Fruit fly (Drosophila melanogaster) whole organism, embryonic: ENCODE measurements around the gene Eip93F.

Experiments used
- Asciz ChIP-seq: fragments of 200-800 bp; sonication (Bioruptor generic); optimal IDR thresholded peaks from 2 replicates; lab custom pipeline; 2017; ENCODE audit warnings: missing biosample characterization, mild to moderate bottlenecking, missing genetic modification characterization, missing genetic modification reagents
- CG10321 ChIP-seq: fragments of 200-800 bp; sonication (Bioruptor generic); IDR thresholded peaks from 2 replicates; pipeline ENCODE4 v1.3.6; 2022; ENCODE audit warnings: missing biosample characterization, missing genetic modification characterization
- CG13775 ChIP-seq: fragments of 200-800 bp; sonication (Bioruptor generic); optimal IDR thresholded peaks from 3 replicates; lab custom pipeline; 2017; ENCODE audit warnings: missing biosample characterization, mild to moderate bottlenecking, missing genetic modification characterization
- CG14014 ChIP-seq: fragments of 200-800 bp; sonication (Bioruptor generic); IDR thresholded peaks from 2 replicates; pipeline ENCODE4 v1.3.6; 2022; ENCODE audit warnings: missing biosample characterization, missing genetic modification characterization
- CG1602 ChIP-seq: fragments of 200-800 bp; sonication (Bioruptor generic); optimal IDR thresholded peaks from 3 replicates; lab custom pipeline; 2016; ENCODE audit warnings: missing biosample characterization, missing genetic modification characterization
- CG17385 ChIP-seq: fragments of 200-800 bp; sonication (Bioruptor generic); optimal IDR thresholded peaks from 3 replicates; lab custom pipeline; 2018; ENCODE audit warnings: missing biosample characterization, mild to moderate bottlenecking, missing genetic modification characterization
- CG18599 ChIP-seq: fragments of 200-800 bp; sonication (Bioruptor generic); optimal IDR thresholded peaks from 3 replicates; lab custom pipeline; 2017; ENCODE audit warnings: missing biosample characterization, missing genetic modification characterization, mild to moderate bottlenecking, moderate library complexity, missing genetic modification reagents
- CG2120 ChIP-seq: fragments of 200-800 bp; sonication (Bioruptor generic); optimal IDR thresholded peaks from 3 replicates; lab custom pipeline; 2016; ENCODE audit warnings: missing biosample characterization, missing genetic modification characterization
- CG32532 ChIP-seq: fragments of 200-800 bp; sonication (Bioruptor generic); IDR thresholded peaks from 2 replicates; pipeline ENCODE4 v1.3.6; 2022; ENCODE audit warnings: missing biosample characterization, missing genetic modification characterization
- CG32767 ChIP-seq: fragments of 200-800 bp; sonication (Bioruptor generic); IDR thresholded peaks from 2 replicates; pipeline ENCODE4 v1.3.6; 2022; ENCODE audit warnings: missing biosample characterization, missing genetic modification characterization
- CG33213 ChIP-seq: fragments of 200-800 bp; sonication (Bioruptor generic); optimal IDR thresholded peaks from 3 replicates; lab custom pipeline; 2016; ENCODE audit warnings: missing biosample characterization, missing genetic modification characterization
- CG4328 ChIP-seq: fragments of 200-800 bp; sonication (Bioruptor generic); optimal IDR thresholded peaks from 3 replicates; lab custom pipeline; 2017; ENCODE audit warnings: missing biosample characterization, missing genetic modification reagents, missing genetic modification characterization
- CG6813 ChIP-seq: fragments of 200-800 bp; sonication (Bioruptor generic); optimal IDR thresholded peaks from 2 replicates; lab custom pipeline; 2017; ENCODE audit warnings: missing biosample characterization, missing genetic modification characterization, mild to moderate bottlenecking, moderate library complexity, missing genetic modification reagents
- CG8388 ChIP-seq: fragments of 200-800 bp; sonication (Bioruptor generic); optimal IDR thresholded peaks from 2 replicates; lab custom pipeline; 2019; ENCODE audit warnings: missing biosample characterization, mild to moderate bottlenecking, missing genetic modification characterization, moderate library complexity
- CG8478 ChIP-seq: fragments of >200 bp; optimal IDR thresholded peaks from 2 replicates; lab custom pipeline; 2018
- CTCF ChIP-seq: fragments of 200-800 bp; sonication (Bioruptor generic); optimal IDR thresholded peaks from 2 replicates; lab custom pipeline; 2017; ENCODE audit warnings: missing biosample characterization, mild to moderate bottlenecking, missing genetic modification characterization, moderate library complexity
- CkIIα-i1 ChIP-seq: fragments of 200-800 bp; sonication (Bioruptor generic); IDR thresholded peaks from 2 replicates; pipeline ENCODE4 v1.3.6; 2022; ENCODE audit warnings: missing biosample characterization, missing genetic modification characterization
- CoRest ChIP-seq: fragments of 200-800 bp; sonication (Bioruptor generic); optimal IDR thresholded peaks from 3 replicates; lab custom pipeline; 2018; ENCODE audit warnings: missing biosample characterization, mild to moderate bottlenecking, missing genetic modification characterization, moderate library complexity
- Doc3 ChIP-seq: fragments of 200-800 bp; sonication (Bioruptor generic); IDR thresholded peaks from 3 replicates; pipeline ENCODE4 v1.3.6; 2022; ENCODE audit warnings: missing biosample characterization, missing genetic modification characterization; ENCODE audit not compliant: partially characterized antibody
- E2f2 ChIP-seq: fragments of 200-800 bp; sonication (Bioruptor generic); IDR thresholded peaks from 2 replicates; pipeline ENCODE4 v1.3.6; 2022; ENCODE audit warnings: missing biosample characterization, missing genetic modification characterization
- HLH3B ChIP-seq: fragments of 200-800 bp; sonication (Bioruptor generic); IDR thresholded peaks from 2 replicates; pipeline ENCODE4 v1.3.6; 2022; ENCODE audit warnings: missing biosample characterization, missing genetic modification characterization
- Hr51 ChIP-seq, 2 experiments: fragments of 200-800 bp; sonication (Bioruptor generic); optimal IDR thresholded peaks; 2 replicates in 1 of 2; 3 replicates in 1 of 2; lab custom pipeline; 2016 to 2018; ENCODE audit warnings: missing biosample characterization in 2 of 2, missing genetic modification characterization in 2 of 2, mild to moderate bottlenecking in 1 of 2, moderate library complexity in 1 of 2
- Lhr ChIP-seq: fragments of 200-800 bp; sonication (Bioruptor generic); optimal IDR thresholded peaks from 3 replicates; lab custom pipeline; 2017; ENCODE audit warnings: mild to moderate bottlenecking, missing biosample characterization, missing genetic modification reagents, missing genetic modification characterization
- MBD-R2 ChIP-seq: fragments of 200-800 bp; sonication (Bioruptor generic); IDR thresholded peaks from 2 replicates; pipeline ENCODE4 v1.3.6; 2022; ENCODE audit warnings: missing biosample characterization, missing genetic modification characterization
- Mad ChIP-seq: fragments of 200-800 bp; sonication (Bioruptor generic); optimal IDR thresholded peaks from 2 replicates; lab custom pipeline; 2016; ENCODE audit warnings: missing biosample characterization, missing genetic modification characterization
- NfI ChIP-seq: fragments of 200-800 bp; sonication (Bioruptor generic); optimal IDR thresholded peaks from 3 replicates; lab custom pipeline; 2018; ENCODE audit warnings: missing biosample characterization, mild to moderate bottlenecking, missing genetic modification characterization, moderate library complexity
- Oli ChIP-seq: fragments of 200-800 bp; sonication (Bioruptor generic); optimal IDR thresholded peaks from 2 replicates; lab custom pipeline; 2018; ENCODE audit warnings: missing biosample characterization, mild to moderate bottlenecking, missing genetic modification characterization, moderate library complexity
- Usf ChIP-seq: fragments of 200-800 bp; sonication (Bioruptor generic); optimal IDR thresholded peaks from 2 replicates; lab custom pipeline; 2017; ENCODE audit warnings: missing genotype, missing biosample characterization, missing genetic modification characterization
- Vsx1 ChIP-seq: fragments of 200-800 bp; sonication (Bioruptor generic); optimal IDR thresholded peaks from 2 replicates; lab custom pipeline; 2017; ENCODE audit warnings: missing biosample characterization, mild to moderate bottlenecking, missing genetic modification characterization, missing genetic modification reagents
- Xbp1 ChIP-seq: fragments of 200-800 bp; sonication (Bioruptor generic); optimal IDR thresholded peaks from 3 replicates; lab custom pipeline; 2016; ENCODE audit warnings: missing biosample characterization, mild to moderate bottlenecking, missing genetic modification characterization
- cas ChIP-seq: fragments of 200-800 bp; sonication (Bioruptor generic); IDR thresholded peaks from 2 replicates; pipeline ENCODE4 v1.3.6; 2022; ENCODE audit warnings: missing biosample characterization, missing genetic modification characterization
- cato ChIP-seq: fragments of 200-800 bp; sonication (Bioruptor generic); optimal IDR thresholded peaks from 2 replicates; lab custom pipeline; 2016; ENCODE audit warnings: missing biosample characterization, missing genetic modification characterization, borderline replicate concordance
- cg ChIP-seq: fragments of 200-800 bp; sonication (Bioruptor generic); optimal IDR thresholded peaks from 3 replicates; lab custom pipeline; 2019; ENCODE audit warnings: missing biosample characterization, mild to moderate bottlenecking, missing genetic modification characterization, moderate library complexity
- crp ChIP-seq, 2 experiments: fragments of 200-800 bp; sonication (Bioruptor generic); optimal IDR thresholded peaks; 2 replicates in 1 of 2; 3 replicates in 1 of 2; lab custom pipeline; 2017; ENCODE audit warnings: missing biosample characterization in 2 of 2, missing genetic modification characterization in 2 of 2, mild to moderate bottlenecking in 1 of 2, moderate library complexity in 1 of 2
- danr ChIP-seq: fragments of 200-800 bp; sonication (Bioruptor generic); IDR thresholded peaks from 2 replicates; pipeline ENCODE4 v1.3.6; 2022; ENCODE audit warnings: missing biosample characterization, missing genetic modification characterization
- dpn ChIP-seq, 2 experiments: fragments of 200-800 bp; sonication (Bioruptor generic); optimal IDR thresholded peaks; 3 replicates each; lab custom pipeline; 2016; ENCODE audit warnings: missing biosample characterization in 2 of 2, missing genetic modification characterization in 2 of 2
- fd96Cb ChIP-seq: fragments of 200-800 bp; sonication (Bioruptor generic); optimal IDR thresholded peaks from 2 replicates; lab custom pipeline; 2018; ENCODE audit warnings: missing biosample characterization, mild to moderate bottlenecking, missing genetic modification characterization, moderate library complexity
- gcm ChIP-seq: fragments of 200-800 bp; sonication (Bioruptor generic); optimal IDR thresholded peaks from 2 replicates; lab custom pipeline; 2019; ENCODE audit warnings: missing biosample characterization, mild to moderate bottlenecking, missing genetic modification characterization, moderate library complexity
- gro ChIP-seq: fragments of 200-800 bp; sonication (Bioruptor generic); optimal IDR thresholded peaks from 2 replicates; lab custom pipeline; 2016; ENCODE audit warnings: missing biosample characterization, missing genetic modification characterization
- hb ChIP-seq: fragments of 200-800 bp; sonication (Bioruptor generic); IDR thresholded peaks from 3 replicates; pipeline ENCODE4 v1.3.6; 2022; ENCODE audit warnings: missing biosample characterization, missing genetic modification characterization; ENCODE audit not compliant: partially characterized antibody
- ind ChIP-seq: fragments of 200-800 bp; sonication (Bioruptor generic); optimal IDR thresholded peaks from 3 replicates; lab custom pipeline; 2016; ENCODE audit warnings: missing biosample characterization, missing genetic modification characterization
- ken ChIP-seq: fragments of 200-800 bp; sonication (Bioruptor generic); IDR thresholded peaks from 3 replicates; pipeline ENCODE4 v1.3.6; 2022; ENCODE audit warnings: missing biosample characterization, missing genetic modification characterization
- mld ChIP-seq: fragments of 200-800 bp; sonication (Bioruptor generic); IDR thresholded peaks from 3 replicates; pipeline ENCODE4 v1.3.6; 2022; ENCODE audit warnings: missing biosample characterization, missing genetic modification characterization; ENCODE audit not compliant: partially characterized antibody
- oc ChIP-seq: fragments of 200-800 bp; sonication (Bioruptor generic); optimal IDR thresholded peaks from 2 replicates; lab custom pipeline; 2018; ENCODE audit warnings: missing biosample characterization, mild to moderate bottlenecking, missing genetic modification characterization, moderate library complexity
- onecut ChIP-seq: fragments of 200-800 bp; sonication (Bioruptor generic); IDR thresholded peaks from 2 replicates; pipeline ENCODE4 v1.3.6; 2022; ENCODE audit warnings: missing biosample characterization, missing genetic modification characterization
- pum ChIP-seq: fragments of 200-800 bp; sonication (Bioruptor generic); optimal IDR thresholded peaks from 2 replicates; lab custom pipeline; 2016; ENCODE audit warnings: missing biosample characterization, missing genetic modification characterization
- sd ChIP-seq: fragments of 200-800 bp; sonication (Bioruptor generic); optimal IDR thresholded peaks from 3 replicates; lab custom pipeline; 2018; ENCODE audit warnings: missing biosample characterization, mild to moderate bottlenecking, missing genetic modification characterization, moderate library complexity
- sens ChIP-seq: fragments of 200-800 bp; sonication (Bioruptor generic); peaks from one replicate; lab custom pipeline; 2016; ENCODE audit warnings: missing biosample characterization, missing genetic modification characterization
- sob ChIP-seq: fragments of 200-800 bp; sonication (Bioruptor generic); IDR thresholded peaks from 2 replicates; pipeline ENCODE4 v1.3.6; 2022; ENCODE audit warnings: missing biosample characterization, missing genetic modification characterization
- tgo ChIP-seq: fragments of 200-800 bp; sonication (Bioruptor generic); IDR thresholded peaks from 3 replicates; pipeline ENCODE4 v1.3.6; 2022; ENCODE audit warnings: missing biosample characterization, missing genetic modification characterization
- wor ChIP-seq: fragments of 200-800 bp; sonication (Bioruptor generic); IDR thresholded peaks from 2 replicates; pipeline ENCODE4 v1.3.6; 2022; ENCODE audit warnings: missing biosample characterization, missing genetic modification characterization

Gene Eip93F

DNA sequence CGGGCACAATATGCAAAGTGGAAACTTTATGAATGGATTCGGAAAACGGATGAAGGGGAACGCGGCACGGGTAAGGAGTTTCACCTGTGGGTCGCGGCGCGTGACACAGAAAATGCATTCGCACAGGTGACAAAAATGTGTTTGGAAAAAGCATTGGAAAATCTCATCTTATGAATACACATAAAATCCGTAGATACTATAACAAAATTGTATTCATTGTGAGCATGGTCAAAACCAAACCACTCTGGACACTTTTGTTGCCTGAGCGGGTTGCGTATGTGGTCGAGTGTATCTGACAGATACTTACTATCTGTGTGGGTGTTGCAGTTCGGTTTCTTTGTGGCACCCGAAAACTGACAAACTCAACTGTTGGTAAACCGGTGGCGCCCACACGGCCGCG, 90.6 kb downstream of the Eip93F start (continued):
- TF ChIP-seq onecut (GFP tag; lab: Robert Waterston, UW), result no peak
- TF ChIP-seq ind, result peak; percentile 30
- no peak for TF ChIP-seq Vsx1
- peak; percentile 33 for TF ChIP-seq pum
- TF ChIP-seq crp (GFP tag; optimal IDR thresholded peaks at IDR 0.05; lab: Kevin White, UChicago), result peak in 1 of 2 experiments; percentile 10
- TF ChIP-seq CG4328 (GFP tag; lab: Kevin White, UChicago), result no peak
- no peak for TF ChIP-seq CTCF (GFP tag; lab: Kevin White, UChicago)
- TF ChIP-seq Oli (tag; lab: Kevin White, UChicago), result peak; percentile 54
- peak; percentile 27 for TF ChIP-seq CoRest (tag; lab: Kevin White, UChicago)
- no peak for TF ChIP-seq Usf (GFP tag; lab: Kevin White, UChicago)
- peak; percentile 20 for TF ChIP-seq CG1602 (GFP tag; lab: Kevin White, UChicago)
- no peak for TF ChIP-seq cas
- TF ChIP-seq gro, result no peak
- no peak for TF ChIP-seq NfI (GFP tag; lab: Kevin White, UChicago)
- peak; percentile 48 for TF ChIP-seq CG14014 (GFP tag; lab: Robert Waterston, UW)
- no peak for TF ChIP-seq CG33213
- TF ChIP-seq Mad (GFP tag; lab: Kevin White, UChicago), result peak; percentile 17
- TF ChIP-seq sob, result peak; percentile 55
- TF ChIP-seq tgo (GFP tag; lab: Robert Waterston, UW), result peak; percentile 70
- TF ChIP-seq ken, result peak; percentile 61; the same call in 1 of the 3 replicates
- no peak for TF ChIP-seq Lhr (GFP tag; lab: Kevin White, UChicago)
- no peak for TF ChIP-seq danr
- no peak for TF ChIP-seq CG6813 (GFP tag; lab: Kevin White, UChicago)
- TF ChIP-seq CG13775, result peak; percentile 29
- TF ChIP-seq mld (GFP tag; lab: Robert Waterston, UW), result no peak
- peak; percentile 35 for TF ChIP-seq fd96Cb (tag; lab: Kevin White, UChicago)
- TF ChIP-seq gcm, result no peak
- peak; percentile 44 for TF ChIP-seq CG17385 (GFP tag; lab: Kevin White, UChicago)
- TF ChIP-seq hb (GFP tag; lab: Robert Waterston, UW), result no peak
- no peak for TF ChIP-seq CG18599 (GFP tag; lab: Kevin White, UChicago)
- no peak for TF ChIP-seq Asciz (GFP tag; lab: Kevin White, UChicago)
- TF ChIP-seq Doc3 (GFP tag; lab: Robert Waterston, UW), result no peak
- TF ChIP-seq CG2120 (GFP tag; lab: Kevin White, UChicago), result peak; percentile 28
- peak; percentile 52; the same call in 1 of the 2 replicates for TF ChIP-seq E2f2 (GFP tag; lab: Robert Waterston, UW)
- no peak for TF ChIP-seq sd (tag; lab: Kevin White, UChicago)
- peak; percentile 82 for TF ChIP-seq HLH3B
- 0 out of 2 replicates have a peak, but pooled peaks have one; percentile 17 for TF ChIP-seq CG10321 (GFP tag; lab: Robert Waterston, UW)
- peak; percentile 93 for TF ChIP-seq sens (GFP tag; lab: Kevin White, UChicago)
- peak; percentile 52 for TF ChIP-seq oc
- no peak for TF ChIP-seq cato (GFP tag; lab: Kevin White, UChicago)
- peak in 1 of 2 experiments; percentile 54 for TF ChIP-seq dpn (GFP tag; optimal IDR thresholded peaks at IDR 0.05; lab: Kevin White, UChicago)
- peak in 1 of 2 experiments; percentile 67 for TF ChIP-seq Hr51 (GFP tag; optimal IDR thresholded peaks at IDR 0.05; lab: Kevin White, UChicago)
- TF ChIP-seq CG32767 (GFP tag; lab: Robert Waterston, UW), result peak; percentile 65
- TF ChIP-seq CkIIα-i1 (GFP tag; lab: Robert Waterston, UW), result no peak
- peak; percentile 55 for TF ChIP-seq cg
- no peak for TF ChIP-seq MBD-R2 (GFP tag; lab: Robert Waterston, UW)
- TF ChIP-seq CG8388, result peak; percentile 24
- peak; percentile 27; the same call in 1 of the 2 replicates for TF ChIP-seq CG32532
- no peak for TF ChIP-seq CG8478 (lab: Kevin White, UChicago)
- peak; percentile 43 for TF ChIP-seq wor (GFP tag; lab: Robert Waterston, UW)
- peak; percentile 61 for TF ChIP-seq Xbp1 (GFP tag; lab: Kevin White, UChicago)
